Fruit fly (Drosophila melanogaster) S2 (cell line): ENCODE data around the gene CG44290.

Source experiments
- CG8478 ChIP-seq: fragments of >200 bp; optimal IDR thresholded peaks from 2 replicates; lab custom pipeline; 2018
- CTCF ChIP-seq, 2 experiments: fragments of >200 bp; optimal IDR thresholded peaks; 2 replicates each; lab custom pipeline; 2018

The CG44290 gene

dm6 chr3R:27408683-27409082, 32.1 kb downstream of the CG44290 start:
- TF ChIP-seq CG8478 (no peak), CTCF (optimal IDR thresholded peaks at IDR 0.05; lab: Kevin White, UChicago) (no peak)

DNA sequence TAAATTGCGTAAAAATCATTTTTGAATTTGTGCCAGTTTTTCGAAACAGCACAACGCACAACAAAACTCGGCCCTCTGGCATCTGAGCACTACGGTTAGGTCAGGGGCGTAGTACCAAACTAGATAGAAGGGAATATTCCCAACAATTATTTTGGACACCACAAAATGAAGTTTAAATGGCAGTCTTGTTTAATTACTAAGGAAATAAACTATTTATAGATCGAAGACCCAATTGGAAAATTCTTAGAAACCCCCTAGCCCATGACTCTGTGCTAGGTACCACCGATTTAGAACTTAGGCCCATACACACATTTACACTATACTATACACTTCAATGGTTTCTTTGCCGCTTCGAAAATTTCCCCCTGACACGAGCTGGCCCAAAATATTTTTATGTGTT, 33.7 kb downstream of the CG44290 start:
- TF ChIP-seq CTCF (optimal IDR thresholded peaks at IDR 0.05; lab: Kevin White, UChicago) (no peak), CG8478 (no peak)
